Fruit fly (Drosophila melanogaster) whole organism, embryonic: ENCODE data around the gene RpL18.
A peak's percentile ranks its signal among the peaks of the same experiment; 100 is the strongest.

Experiments
- Bgb ChIP-seq: fragments of 200-800 bp; sonication (Bioruptor generic); IDR thresholded peaks from 2 replicates; pipeline ENCODE4 v1.3.6; 2022; ENCODE audit warnings: missing biosample characterization, missing genetic modification characterization; ENCODE audit not compliant: partially characterized antibody
- CG10431 ChIP-seq: fragments of 200-800 bp; sonication (Bioruptor generic); optimal IDR thresholded peaks from 3 replicates; lab custom pipeline; 2018; ENCODE audit warnings: missing biosample characterization, mild to moderate bottlenecking, missing genetic modification characterization
- CG12071 ChIP-seq: fragments of 200-800 bp; sonication (Bioruptor generic); optimal IDR thresholded peaks from 3 replicates; lab custom pipeline; 2018; ENCODE audit warnings: missing biosample characterization, mild to moderate bottlenecking, missing genetic modification characterization
- CG14050 ChIP-seq: fragments of 200-800 bp; sonication (Bioruptor generic); IDR thresholded peaks from 3 replicates; pipeline ENCODE4 v1.3.6; 2022; ENCODE audit warnings: missing biosample characterization, missing genetic modification characterization
- CG17385 ChIP-seq: fragments of 200-800 bp; sonication (Bioruptor generic); optimal IDR thresholded peaks from 3 replicates; lab custom pipeline; 2018; ENCODE audit warnings: missing biosample characterization, mild to moderate bottlenecking, missing genetic modification characterization
- CG18262 ChIP-seq: fragments of 200-800 bp; optimal IDR thresholded peaks from 3 replicates; lab custom pipeline; 2019; ENCODE audit warnings: missing biosample characterization, mild to moderate bottlenecking, missing genetic modification characterization, moderate library complexity
- CG2199 ChIP-seq: fragments of 200-800 bp; sonication (Bioruptor generic); IDR thresholded peaks from 3 replicates; pipeline ENCODE4 v1.3.6; 2022; ENCODE audit warnings: missing biosample characterization, missing genetic modification characterization
- CG3281 ChIP-seq: fragments of 200-800 bp; sonication (Bioruptor generic); optimal IDR thresholded peaks from 3 replicates; lab custom pipeline; 2017; ENCODE audit warnings: missing biosample characterization, mild to moderate bottlenecking, missing genetic modification characterization
- CG33213 ChIP-seq: fragments of 200-800 bp; sonication (Bioruptor generic); optimal IDR thresholded peaks from 3 replicates; lab custom pipeline; 2016; ENCODE audit warnings: missing biosample characterization, missing genetic modification characterization
- CG3995 ChIP-seq: fragments of 200-800 bp; sonication (Bioruptor generic); optimal IDR thresholded peaks from 3 replicates; lab custom pipeline; 2016; ENCODE audit warnings: missing biosample characterization, missing genetic modification characterization
- CG4820 ChIP-seq: fragments of 200-800 bp; sonication (Bioruptor generic); optimal IDR thresholded peaks from 3 replicates; lab custom pipeline; 2016; ENCODE audit warnings: missing biosample characterization, missing genetic modification characterization
- CG5180 ChIP-seq: fragments of 200-800 bp; sonication (Bioruptor generic); optimal IDR thresholded peaks from 3 replicates; lab custom pipeline; 2017; ENCODE audit warnings: missing biosample characterization, missing genetic modification characterization, mild to moderate bottlenecking, moderate library complexity, missing genetic modification reagents
- CG6765 ChIP-seq: fragments of 200-800 bp; sonication (Bioruptor generic); optimal IDR thresholded peaks from 3 replicates; lab custom pipeline; 2017; ENCODE audit warnings: missing biosample characterization, mild to moderate bottlenecking, missing genetic modification characterization
- CG7357 ChIP-seq: fragments of 200-800 bp; sonication (Bioruptor generic); IDR thresholded peaks from 3 replicates; pipeline ENCODE4 v1.3.6; 2022; ENCODE audit warnings: missing biosample characterization, missing genetic modification characterization
- CG7556 ChIP-seq: fragments of 200-800 bp; sonication (Bioruptor generic); optimal IDR thresholded peaks from 2 replicates; lab custom pipeline; 2017; ENCODE audit warnings: missing biosample characterization, mild to moderate bottlenecking, missing genetic modification characterization
- CG7928 ChIP-seq: fragments of 200-800 bp; sonication (Bioruptor generic); optimal IDR thresholded peaks from 2 replicates; lab custom pipeline; 2017; ENCODE audit warnings: missing biosample characterization, mild to moderate bottlenecking, missing genetic modification characterization
- CG7987 ChIP-seq: fragments of 200-800 bp; sonication (Bioruptor generic); optimal IDR thresholded peaks from 2 replicates; lab custom pipeline; 2018; ENCODE audit warnings: missing biosample characterization, mild to moderate bottlenecking, missing genetic modification characterization, moderate library complexity
- CG8290 ChIP-seq, 3 experiments: fragments of 200-800 bp; sonication (Bioruptor generic); optimal IDR thresholded peaks; 2 replicates each; lab custom pipeline; 2016 to 2019; ENCODE audit warnings: missing biosample characterization in 3 of 3, missing genetic modification characterization in 3 of 3, mild to moderate bottlenecking in 2 of 3, moderate library complexity in 1 of 3
- CG9609 ChIP-seq: fragments of 200-800 bp; sonication (Bioruptor generic); optimal IDR thresholded peaks from 3 replicates; lab custom pipeline; 2016; ENCODE audit warnings: missing biosample characterization, missing genetic modification characterization
- CHES-1-like ChIP-seq: fragments of 200-800 bp; sonication (Bioruptor generic); optimal IDR thresholded peaks from 2 replicates; lab custom pipeline; 2016; ENCODE audit warnings: missing biosample characterization, missing genetic modification characterization
- Camta ChIP-seq: fragments of 200-800 bp; sonication (Bioruptor generic); optimal IDR thresholded peaks from 2 replicates; lab custom pipeline; 2016; ENCODE audit warnings: missing biosample characterization, missing genetic modification characterization
- Dll ChIP-seq: fragments of 200-800 bp; sonication (Bioruptor generic); IDR thresholded peaks from 4 replicates; pipeline ENCODE4 v1.3.6; 2022; ENCODE audit warnings: missing biosample characterization, missing genetic modification characterization; ENCODE audit not compliant: partially characterized antibody
- Dref ChIP-seq: fragments of 200-800 bp; sonication (Bioruptor generic); IDR thresholded peaks from 2 replicates; pipeline ENCODE4 v1.3.6; 2022; ENCODE audit warnings: missing biosample characterization, missing genetic modification characterization
- E2f1 ChIP-seq: fragments of 200-800 bp; sonication (Bioruptor generic); IDR thresholded peaks from 2 replicates; pipeline ENCODE4 v1.3.6; 2022; ENCODE audit warnings: missing biosample characterization, missing genetic modification characterization
- ERR ChIP-seq: fragments of 200-800 bp; sonication (Bioruptor generic); optimal IDR thresholded peaks from 2 replicates; lab custom pipeline; 2016; ENCODE audit warnings: missing biosample characterization, missing genetic modification characterization
- H15 ChIP-seq: fragments of 200-800 bp; sonication (Bioruptor generic); IDR thresholded peaks from 3 replicates; pipeline ENCODE4 v1.3.6; 2022; ENCODE audit warnings: missing biosample characterization, missing genetic modification characterization
- Hr39 ChIP-seq: fragments of >200 bp; optimal IDR thresholded peaks from 2 replicates; lab custom pipeline; 2017
- Kr ChIP-seq: fragments of 200-800 bp; sonication (Bioruptor generic); optimal IDR thresholded peaks from 2 replicates; lab custom pipeline; 2017; ENCODE audit warnings: missing biosample characterization, mild to moderate bottlenecking, missing genetic modification characterization
- Lim3 ChIP-seq: fragments of 200-800 bp; sonication (Bioruptor generic); IDR thresholded peaks from 2 replicates; pipeline ENCODE4 v1.3.6; 2022; ENCODE audit warnings: missing biosample characterization, missing genetic modification characterization
- Oaz ChIP-seq: fragments of 200-800 bp; sonication (Bioruptor generic); IDR thresholded peaks from 2 replicates; pipeline ENCODE4 v1.3.6; 2022; ENCODE audit warnings: missing biosample characterization, missing genetic modification characterization
- Ssrp ChIP-seq: fragments of 200-800 bp; sonication (Bioruptor generic); optimal IDR thresholded peaks from 2 replicates; lab custom pipeline; 2018; ENCODE audit warnings: missing biosample characterization, mild to moderate bottlenecking, missing genetic modification characterization, moderate library complexity
- Xrp1 ChIP-seq: fragments of 200-800 bp; sonication (Bioruptor generic); IDR thresholded peaks from 2 replicates; pipeline ENCODE4 v1.3.6; 2022; ENCODE audit warnings: missing biosample characterization, missing genetic modification characterization
- bigmax ChIP-seq: fragments of 200-800 bp; sonication (Bioruptor generic); optimal IDR thresholded peaks from 2 replicates; lab custom pipeline; 2018; ENCODE audit warnings: missing biosample characterization, mild to moderate bottlenecking, missing genetic modification characterization
- bsh ChIP-seq, 2 experiments: fragments of 200-800 bp; sonication (Bioruptor generic); optimal IDR thresholded peaks; 2 replicates each; lab custom pipeline; 2017 to 2018; ENCODE audit warnings: mild to moderate bottlenecking in 2 of 2, missing biosample characterization in 2 of 2, missing genetic modification characterization in 2 of 2, moderate library complexity in 1 of 2
- cato ChIP-seq: fragments of 200-800 bp; sonication (Bioruptor generic); optimal IDR thresholded peaks from 2 replicates; lab custom pipeline; 2016; ENCODE audit warnings: missing biosample characterization, missing genetic modification characterization, borderline replicate concordance
- crc ChIP-seq: fragments of 200-800 bp; sonication (Bioruptor generic); optimal IDR thresholded peaks from 2 replicates; lab custom pipeline; 2016; ENCODE audit warnings: missing biosample characterization, missing genetic modification characterization
- dimm ChIP-seq: fragments of 200-800 bp; sonication (Bioruptor generic); IDR thresholded peaks from 2 replicates; pipeline ENCODE4 v1.3.6; 2022; ENCODE audit warnings: missing biosample characterization, missing genetic modification characterization
- ftz-f1 ChIP-seq: fragments of 200-800 bp; sonication (Bioruptor generic); optimal IDR thresholded peaks from 2 replicates; lab custom pipeline; 2016; ENCODE audit warnings: missing biosample characterization, missing genetic modification characterization
- hkb ChIP-seq, 2 experiments: fragments of 200-800 bp in 1 of 2; fragments of >200 bp in 1 of 2; sonication (Bioruptor generic) in 1 of 2; IDR thresholded peaks in 1 of 2; optimal IDR thresholded peaks in 1 of 2; 2 replicates each; pipeline versions ENCODE4 v1.3.6 to Lab custom; 2017 to 2022; ENCODE audit warnings: missing biosample characterization in 1 of 2, missing genetic modification characterization in 1 of 2
- insv ChIP-seq, 2 experiments: fragments of 200-800 bp; sonication (Bioruptor generic); optimal IDR thresholded peaks; 3 replicates each; lab custom pipeline; 2016 to 2018; ENCODE audit warnings: missing biosample characterization in 2 of 2, missing genetic modification characterization in 2 of 2
- ken ChIP-seq: fragments of 200-800 bp; sonication (Bioruptor generic); IDR thresholded peaks from 3 replicates; pipeline ENCODE4 v1.3.6; 2022; ENCODE audit warnings: missing biosample characterization, missing genetic modification characterization
- lab ChIP-seq: fragments of 200-800 bp; sonication (Bioruptor generic); optimal IDR thresholded peaks from 3 replicates; lab custom pipeline; 2017; ENCODE audit warnings: missing biosample characterization, missing genetic modification characterization, mild to moderate bottlenecking, moderate library complexity, missing genetic modification reagents
- p53 ChIP-seq: fragments of 200-800 bp; sonication (Bioruptor generic); optimal IDR thresholded peaks from 2 replicates; lab custom pipeline; 2016; ENCODE audit warnings: missing biosample characterization, missing genetic modification characterization
- pfk ChIP-seq: fragments of 200-800 bp; sonication (Bioruptor generic); optimal IDR thresholded peaks from 2 replicates; lab custom pipeline; 2018; ENCODE audit warnings: missing biosample characterization, mild to moderate bottlenecking, missing genetic modification characterization, moderate library complexity
- rib ChIP-seq: fragments of 200-800 bp; sonication (Bioruptor generic); IDR thresholded peaks from 2 replicates; pipeline ENCODE4 v1.3.6; 2022; ENCODE audit warnings: missing biosample characterization, missing genetic modification characterization
- slbo ChIP-seq: fragments of 200-800 bp; sonication (Bioruptor generic); IDR thresholded peaks from 2 replicates; pipeline ENCODE4 v1.3.6; 2022; ENCODE audit warnings: missing biosample characterization, missing genetic modification characterization
- stwl ChIP-seq: fragments of 200-800 bp; sonication (Bioruptor generic); optimal IDR thresholded peaks from 3 replicates; lab custom pipeline; 2018; ENCODE audit warnings: missing biosample characterization, mild to moderate bottlenecking, missing genetic modification characterization, moderate library complexity
- vnd ChIP-seq: fragments of 200-800 bp; sonication (Bioruptor generic); IDR thresholded peaks from 3 replicates; pipeline ENCODE4 v1.3.6; 2022; ENCODE audit warnings: missing biosample characterization, missing genetic modification characterization; ENCODE audit not compliant: partially characterized antibody
- wor ChIP-seq: fragments of 200-800 bp; sonication (Bioruptor generic); IDR thresholded peaks from 2 replicates; pipeline ENCODE4 v1.3.6; 2022; ENCODE audit warnings: missing biosample characterization, missing genetic modification characterization
- zfh2 ChIP-seq: fragments of 200-800 bp; sonication (Bioruptor generic); optimal IDR thresholded peaks from 2 replicates; lab custom pipeline; 2016; ENCODE audit warnings: missing biosample characterization, missing genetic modification characterization

RpL18 gene

DNA sequence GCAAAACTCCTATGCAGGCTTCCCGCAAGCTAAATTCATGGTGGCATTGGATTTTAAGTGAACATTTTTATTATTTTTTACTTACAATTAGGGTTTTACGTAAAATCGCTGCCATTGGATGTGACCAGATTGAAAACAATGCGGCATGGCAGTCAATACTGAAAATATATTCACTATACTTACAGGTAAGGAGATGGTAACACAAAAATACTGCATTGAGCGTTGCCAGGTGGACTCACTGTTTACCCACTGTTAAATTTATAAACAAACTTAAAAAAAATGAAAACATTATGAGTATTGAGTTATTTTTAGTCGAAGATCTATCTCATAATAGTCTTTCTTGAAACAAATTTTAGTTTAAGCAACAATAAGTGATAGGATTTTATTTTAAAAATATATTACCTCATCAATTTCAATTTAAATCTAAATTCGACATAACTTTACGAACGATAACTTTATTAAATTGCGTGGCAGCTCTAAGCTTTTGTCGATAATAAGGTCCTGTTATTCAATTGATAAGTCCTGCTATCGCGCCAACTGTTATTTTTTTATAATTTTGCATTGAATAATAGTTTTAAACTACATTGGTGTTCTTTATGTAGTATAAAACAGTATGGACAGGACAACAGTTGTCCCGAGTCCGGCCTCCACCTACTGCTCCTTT, 2.8 kb upstream of the RpL18 start, which contains the start of the genes mRpL50 and mei-P22 (continued):
- TF ChIP-seq CG7357 (GFP tag; lab: Robert Waterston, UW) (no peak), H15 (GFP tag; lab: Robert Waterston, UW) (no peak), CG2199 (GFP tag; lab: Robert Waterston, UW) (no peak), Xrp1 (GFP tag; lab: Robert Waterston, UW) (no peak), bsh (GFP tag; optimal IDR thresholded peaks at IDR 0.05; lab: Kevin White, UChicago) (peak in 1 of 2 experiments; percentile 30), hkb (optimal IDR thresholded peaks at IDR 0.05; lab: Kevin White, UChicago) (no peak), hkb (GFP tag; IDR thresholded peaks at IDR 0.05; lab: Robert Waterston, UW) (no peak), CG3281 (GFP tag; lab: Kevin White, UChicago) (no peak), CG10431 (GFP tag; lab: Kevin White, UChicago) (no peak), Bgb (GFP tag; lab: Robert Waterston, UW) (no peak; the same call in 1 of the 2 replicates), CG18262 (peak; percentile 4), rib (no peak), Ssrp (no peak), pfk (GFP tag; lab: Kevin White, UChicago) (no peak), wor (GFP tag; lab: Robert Waterston, UW) (no peak), stwl (peak; percentile 87), E2f1 (no peak), p53 (no peak), CG7928 (GFP tag; lab: Kevin White, UChicago) (no peak), Oaz (no peak), crc (GFP tag; lab: Kevin White, UChicago) (no peak), ERR (GFP tag; lab: Kevin White, UChicago) (no peak), CG5180 (GFP tag; lab: Kevin White, UChicago) (no peak), Camta (GFP tag; lab: Kevin White, UChicago) (no peak), bigmax (GFP tag; lab: Kevin White, UChicago) (no peak), slbo (GFP tag; lab: Robert Waterston, UW) (no peak; the same call in 1 of the 2 replicates), lab (GFP tag; lab: Kevin White, UChicago) (no peak), CHES-1-like (GFP tag; lab: Kevin White, UChicago) (peak; percentile 29), CG9609 (GFP tag; lab: Kevin White, UChicago) (peak; percentile 5), CG12071 (GFP tag; lab: Kevin White, UChicago) (no peak), CG8290 (GFP tag; optimal IDR thresholded peaks at IDR 0.05; lab: Kevin White, UChicago) (no peak), CG8290 (tag; optimal IDR thresholded peaks at IDR 0.05; lab: Kevin White, UChicago) (peak in 1 of 2 experiments; percentile 55), CG7987 (GFP tag; lab: Kevin White, UChicago) (no peak), ken (no peak), CG4820 (GFP tag; lab: Kevin White, UChicago) (no peak), CG33213 (GFP tag; lab: Kevin White, UChicago) (peak; percentile 14), Dll (GFP tag; lab: Robert Waterston, UW) (no peak), CG7556 (GFP tag; lab: Kevin White, UChicago) (no peak), CG17385 (no peak), Dref (0 out of 2 replicates have a peak, but pooled peaks have one; percentile 30), vnd (GFP tag; lab: Robert Waterston, UW) (no peak), CG6765 (GFP tag; lab: Kevin White, UChicago) (no peak), dimm (no peak), cato (GFP tag; lab: Kevin White, UChicago) (no peak), ftz-f1 (GFP tag; lab: Kevin White, UChicago) (no peak), Kr (GFP tag; lab: Kevin White, UChicago) (no peak), zfh2 (GFP tag; lab: Kevin White, UChicago) (peak; percentile 19), Lim3 (GFP tag; lab: Robert Waterston, UW) (no peak), Hr39 (lab: Kevin White, UChicago) (no peak), insv (GFP tag; optimal IDR thresholded peaks at IDR 0.05; lab: Kevin White, UChicago) (no peak), CG14050 (GFP tag; lab: Robert Waterston, UW) (no peak), CG3995 (GFP tag; lab: Kevin White, UChicago) (no peak)
